Fruit fly (Drosophila melanogaster): Measurements from ENCODE around the gene CG15533.
A peak's percentile ranks its signal among the peaks of the same experiment; 100 is the strongest.

The CG15533 gene

dm6 chr3R:30423695-30424094, 4.9 kb upstream of the CG15533 start, which contains the start of the genes CG15535 and mRpS18C:
TSS of gene CG15535 (minus strand) at chr3R:30423929.
TSS of gene mRpS18C (plus strand) at chr3R:30423974.
- TF ChIP-seq CG11617 (GFP tag; optimal IDR thresholded peaks at IDR 0.05) (peak; percentile 36), CG7045 (GFP tag; optimal IDR thresholded peaks at IDR 0.05) (no peak), cnc (optimal IDR thresholded peaks at IDR 0.05) (no peak), Clk (GFP tag; optimal IDR thresholded peaks at IDR 0.05) (peak; percentile 21), CG5204 (GFP tag; optimal IDR thresholded peaks at IDR 0.05) (peak; percentile 41), pad (GFP tag; optimal IDR thresholded peaks at IDR 0.05) (peak; percentile 25), Crg-1 (GFP tag; optimal IDR thresholded peaks at IDR 0.05) (no peak), bab1 (GFP tag; optimal IDR thresholded peaks at IDR 0.05) (peak; percentile 46), kay (GFP tag; ENCODE audit: borderline replicate concordance) (peak; percentile 92), CG1620 (GFP tag; optimal IDR thresholded peaks at IDR 0.05) (no peak), CG12768 (GFP tag; optimal IDR thresholded peaks at IDR 0.05) (no peak), ovo (GFP tag; optimal IDR thresholded peaks at IDR 0.05) (no peak), Mnt (GFP tag; optimal IDR thresholded peaks at IDR 0.05) (peak; percentile 90), toe (GFP tag; optimal IDR thresholded peaks at IDR 0.05) (peak; percentile 43), CG14711 (tag; optimal IDR thresholded peaks at IDR 0.05) (no peak), CG7101 (tag; optimal IDR thresholded peaks at IDR 0.05) (peak; percentile 50), tj (GFP tag; optimal IDR thresholded peaks at IDR 0.05) (no peak), cic (GFP tag; optimal IDR thresholded peaks at IDR 0.05) (peak; percentile 23), Hr96 (GFP tag; optimal IDR thresholded peaks at IDR 0.05) (no peak)

dm6 chr3R:30424993-30425392, 3.6 kb upstream of the CG15533 start, which contains the start of gene CG15536:
TSS of gene CG15536 (minus strand) at chr3R:30425162.
- no peak for TF ChIP-seq CG12768 (GFP tag; optimal IDR thresholded peaks at IDR 0.05)
- TF ChIP-seq bab1 (GFP tag; optimal IDR thresholded peaks at IDR 0.05) = peak; percentile 19
- no peak for TF ChIP-seq Mnt (GFP tag; optimal IDR thresholded peaks at IDR 0.05)
- no peak for TF ChIP-seq CG33017 (tag; optimal IDR thresholded peaks at IDR 0.05)
- TF ChIP-seq Clk (GFP tag; optimal IDR thresholded peaks at IDR 0.05) = no peak

dm6 chr3R:30425622-30426021, 3.0 kb upstream of the CG15533 start:
- no peak for TF ChIP-seq Clk (GFP tag; optimal IDR thresholded peaks at IDR 0.05)
- peak; percentile 16 for TF ChIP-seq CG12768 (GFP tag; optimal IDR thresholded peaks at IDR 0.05)
- no peak for TF ChIP-seq toe (GFP tag; optimal IDR thresholded peaks at IDR 0.05)

dm6 chr3R:30426626-30427025, 2.0 kb upstream of the CG15533 start:
- TF ChIP-seq Mnt (GFP tag; optimal IDR thresholded peaks at IDR 0.05) = no peak
- no peak for TF ChIP-seq CG5204 (GFP tag; optimal IDR thresholded peaks at IDR 0.05)
- TF ChIP-seq CG1620 (GFP tag; optimal IDR thresholded peaks at IDR 0.05) = no peak
- no peak for TF ChIP-seq pad (GFP tag; optimal IDR thresholded peaks at IDR 0.05)
- no peak for TF ChIP-seq Clk (GFP tag; optimal IDR thresholded peaks at IDR 0.05)
- no peak for TF ChIP-seq CG12768 (GFP tag; optimal IDR thresholded peaks at IDR 0.05)
- TF ChIP-seq cnc (optimal IDR thresholded peaks at IDR 0.05) = no peak
- TF ChIP-seq CG11617 (GFP tag; optimal IDR thresholded peaks at IDR 0.05) = no peak
- TF ChIP-seq CG7045 (GFP tag; optimal IDR thresholded peaks at IDR 0.05) = no peak
- TF ChIP-seq Hr96 (GFP tag; optimal IDR thresholded peaks at IDR 0.05) = no peak
- TF ChIP-seq toe (GFP tag; optimal IDR thresholded peaks at IDR 0.05) = no peak
- no peak for TF ChIP-seq bab1 (GFP tag; optimal IDR thresholded peaks at IDR 0.05)
- TF ChIP-seq Crg-1 (GFP tag; optimal IDR thresholded peaks at IDR 0.05) = no peak
- no peak for TF ChIP-seq cic (GFP tag; optimal IDR thresholded peaks at IDR 0.05)

dm6 chr3R:30427805-30428359, 738 bp upstream of the CG15533 start, which contains the start of gene CG2218:
TSS of gene CG2218 (minus strand) at chr3R:30428276.
- TF ChIP-seq CG7045 (GFP tag; optimal IDR thresholded peaks at IDR 0.05) = peak; percentile 23
- TF ChIP-seq CG1620 (GFP tag; optimal IDR thresholded peaks at IDR 0.05) = peak; percentile 1
- no peak for TF ChIP-seq Clk (GFP tag; optimal IDR thresholded peaks at IDR 0.05)
- peak; percentile 80 for TF ChIP-seq toe (GFP tag; optimal IDR thresholded peaks at IDR 0.05)
- no peak for TF ChIP-seq pad (GFP tag; optimal IDR thresholded peaks at IDR 0.05)
- peak; percentile 46 for TF ChIP-seq cic (GFP tag; optimal IDR thresholded peaks at IDR 0.05)
- TF ChIP-seq CG12768 (GFP tag; optimal IDR thresholded peaks at IDR 0.05) = peak; percentile 83
- TF ChIP-seq bab1 (GFP tag; optimal IDR thresholded peaks at IDR 0.05) = peak; percentile 67
- peak; percentile 39 for TF ChIP-seq Mnt (GFP tag; optimal IDR thresholded peaks at IDR 0.05)
- no peak for TF ChIP-seq kay (GFP tag; ENCODE audit: borderline replicate concordance)
- no peak for TF ChIP-seq cnc (optimal IDR thresholded peaks at IDR 0.05)
- peak; percentile 15 for TF ChIP-seq tj (GFP tag; optimal IDR thresholded peaks at IDR 0.05)
- no peak for TF ChIP-seq CG7101 (tag; optimal IDR thresholded peaks at IDR 0.05)
- TF ChIP-seq CG5204 (GFP tag; optimal IDR thresholded peaks at IDR 0.05) = peak; percentile 55
- peak; percentile 47 for TF ChIP-seq Hr96 (GFP tag; optimal IDR thresholded peaks at IDR 0.05)
- TF ChIP-seq ovo (GFP tag; optimal IDR thresholded peaks at IDR 0.05) = no peak
- no peak for TF ChIP-seq CG14711 (tag; optimal IDR thresholded peaks at IDR 0.05)
- TF ChIP-seq CG11617 (GFP tag; optimal IDR thresholded peaks at IDR 0.05) = peak; percentile 36
- TF ChIP-seq Crg-1 (GFP tag; optimal IDR thresholded peaks at IDR 0.05) = no peak
- peak; percentile 13 for TF ChIP-seq CG33017 (tag; optimal IDR thresholded peaks at IDR 0.05)

- TF ChIP-seq Clk (GFP tag; optimal IDR thresholded peaks at IDR 0.05) = no peak
- no peak for TF ChIP-seq Hr96 (GFP tag; optimal IDR thresholded peaks at IDR 0.05)
- TF ChIP-seq pad (GFP tag; optimal IDR thresholded peaks at IDR 0.05) = no peak
- no peak for TF ChIP-seq CG33017 (tag; optimal IDR thresholded peaks at IDR 0.05)
Measured at dm6 chr3R:30431258-30432114, 2.9 kb downstream of the CG15533 start, which contains the start of gene CG15534. TSS of gene CG15534 (plus strand) at chr3R:30432064.
